Fruit fly (Drosophila melanogaster) whole organism, embryonic: ENCODE results near the gene CG10035.
A peak's percentile ranks its signal among the peaks of the same experiment; 100 is the strongest.

Source experiments
- Abd-B ChIP-seq: fragments of 200-800 bp; sonication (Bioruptor generic); optimal IDR thresholded peaks from 2 replicates; lab custom pipeline; 2018; ENCODE audit warnings: missing biosample characterization, mild to moderate bottlenecking, missing genetic modification characterization, moderate library complexity
- B-H1 ChIP-seq: fragments of 200-800 bp; sonication (Bioruptor generic); IDR thresholded peaks from 3 replicates; pipeline ENCODE4 v1.3.6; 2022; ENCODE audit warnings: missing biosample characterization, missing genetic modification characterization
- Blimp-1 ChIP-seq: fragments of 200-800 bp; sonication (Bioruptor generic); optimal IDR thresholded peaks from 3 replicates; lab custom pipeline; 2018; ENCODE audit warnings: missing biosample characterization, missing genetic modification characterization, mild to moderate bottlenecking, moderate library complexity, missing genetic modification reagents
- CG11398 ChIP-seq: fragments of 200-800 bp; sonication (Bioruptor generic); optimal IDR thresholded peaks from 2 replicates; lab custom pipeline; 2016; ENCODE audit warnings: missing biosample characterization, missing genetic modification characterization
- CG11723 ChIP-seq: fragments of 200-800 bp; sonication (Bioruptor generic); optimal IDR thresholded peaks from 2 replicates; lab custom pipeline; 2017; ENCODE audit warnings: missing biosample characterization, mild to moderate bottlenecking, missing genetic modification characterization
- CG14667 ChIP-seq: fragments of 200-800 bp; sonication (Bioruptor generic); IDR thresholded peaks from 2 replicates; pipeline ENCODE4 v1.3.6; 2022; ENCODE audit warnings: missing biosample characterization, missing genetic modification characterization
- CG14710 ChIP-seq: fragments of 200-800 bp; sonication (Bioruptor generic); optimal IDR thresholded peaks from 3 replicates; lab custom pipeline; 2019; ENCODE audit warnings: missing biosample characterization, mild to moderate bottlenecking, missing genetic modification characterization, moderate library complexity
- CG16815 ChIP-seq: fragments of 200-800 bp; sonication (Bioruptor generic); optimal IDR thresholded peaks from 3 replicates; lab custom pipeline; 2017; ENCODE audit warnings: missing biosample characterization, mild to moderate bottlenecking, missing genetic modification characterization
- CG31441 ChIP-seq: fragments of 200-800 bp; sonication (Bioruptor generic); IDR thresholded peaks from 2 replicates; pipeline ENCODE4 v1.3.6; 2022; ENCODE audit warnings: missing biosample characterization, missing genetic modification characterization
- CG3281 ChIP-seq: fragments of 200-800 bp; sonication (Bioruptor generic); optimal IDR thresholded peaks from 3 replicates; lab custom pipeline; 2017; ENCODE audit warnings: missing biosample characterization, mild to moderate bottlenecking, missing genetic modification characterization
- CG34224 ChIP-seq: fragments of 200-800 bp; sonication (Bioruptor generic); IDR thresholded peaks from 3 replicates; pipeline ENCODE4 v1.3.6; 2022; ENCODE audit warnings: missing biosample characterization, missing genetic modification characterization; ENCODE audit not compliant: partially characterized antibody
- CG4404 ChIP-seq: fragments of 200-800 bp; sonication (Bioruptor generic); IDR thresholded peaks from 2 replicates; pipeline ENCODE4 v1.3.6; 2022; ENCODE audit warnings: missing biosample characterization, missing genetic modification characterization
- CG6254 ChIP-seq: fragments of 200-800 bp; sonication (Bioruptor generic); optimal IDR thresholded peaks from 3 replicates; lab custom pipeline; 2017; ENCODE audit warnings: mild to moderate bottlenecking, missing biosample characterization, missing genetic modification reagents, missing genetic modification characterization
- CG6813 ChIP-seq: fragments of 200-800 bp; sonication (Bioruptor generic); optimal IDR thresholded peaks from 2 replicates; lab custom pipeline; 2017; ENCODE audit warnings: missing biosample characterization, missing genetic modification characterization, mild to moderate bottlenecking, moderate library complexity, missing genetic modification reagents
- CG7556 ChIP-seq: fragments of 200-800 bp; sonication (Bioruptor generic); optimal IDR thresholded peaks from 2 replicates; lab custom pipeline; 2017; ENCODE audit warnings: missing biosample characterization, mild to moderate bottlenecking, missing genetic modification characterization
- CG8924 ChIP-seq: fragments of 200-800 bp; optimal IDR thresholded peaks from 3 replicates; lab custom pipeline; 2019; ENCODE audit warnings: missing biosample characterization, mild to moderate bottlenecking, missing genetic modification characterization, moderate library complexity
- CG9932 ChIP-seq: fragments of 200-800 bp; sonication (Bioruptor generic); IDR thresholded peaks from 2 replicates; pipeline ENCODE4 v1.3.6; 2022; ENCODE audit warnings: missing biosample characterization, missing genetic modification characterization
- CoRest ChIP-seq: fragments of 200-800 bp; sonication (Bioruptor generic); optimal IDR thresholded peaks from 3 replicates; lab custom pipeline; 2018; ENCODE audit warnings: missing biosample characterization, mild to moderate bottlenecking, missing genetic modification characterization, moderate library complexity
- Dek ChIP-seq: fragments of 200-800 bp; sonication (Bioruptor generic); optimal IDR thresholded peaks from 3 replicates; lab custom pipeline; 2019; ENCODE audit warnings: missing biosample characterization, mild to moderate bottlenecking, missing genetic modification characterization, moderate library complexity
- Dfd ChIP-seq, 2 experiments: fragments of >200 bp; optimal IDR thresholded peaks; 2 replicates each; lab custom pipeline; 2017; ENCODE audit warnings: missing biosample characterization in 2 of 2, missing genetic modification characterization in 2 of 2
- Doc2 ChIP-seq: fragments of 200-800 bp; sonication (Bioruptor generic); IDR thresholded peaks from 2 replicates; pipeline ENCODE4 v1.3.6; 2022; ENCODE audit warnings: missing biosample characterization, missing genetic modification characterization
- Drgx ChIP-seq: fragments of 200-800 bp; sonication (Bioruptor generic); IDR thresholded peaks from 2 replicates; pipeline ENCODE4 v1.3.6; 2022; ENCODE audit warnings: missing biosample characterization, missing genetic modification characterization
- ERR ChIP-seq: fragments of 200-800 bp; sonication (Bioruptor generic); optimal IDR thresholded peaks from 2 replicates; lab custom pipeline; 2016; ENCODE audit warnings: missing biosample characterization, missing genetic modification characterization
- Fer2 ChIP-seq: fragments of 200-800 bp; sonication (Bioruptor generic); optimal IDR thresholded peaks from 2 replicates; lab custom pipeline; 2018; ENCODE audit warnings: missing biosample characterization, mild to moderate bottlenecking, missing genetic modification characterization, moderate library complexity
- H2.0 ChIP-seq: fragments of 200-800 bp; sonication (Bioruptor generic); IDR thresholded peaks from 2 replicates; pipeline ENCODE4 v1.3.6; 2022; ENCODE audit warnings: missing biosample characterization, missing genetic modification characterization
- HmgZ ChIP-seq: fragments of 200-800 bp; sonication (Bioruptor generic); optimal IDR thresholded peaks from 2 replicates; lab custom pipeline; 2018; ENCODE audit warnings: missing biosample characterization, mild to moderate bottlenecking, missing genetic modification characterization
- Hmx ChIP-seq: fragments of 200-800 bp; sonication (Bioruptor generic); optimal IDR thresholded peaks from 2 replicates; lab custom pipeline; 2016; ENCODE audit warnings: missing biosample characterization, missing genetic modification characterization
- Hsf ChIP-seq: fragments of 200-800 bp; sonication (Bioruptor generic); optimal IDR thresholded peaks from 3 replicates; lab custom pipeline; 2016; ENCODE audit warnings: missing biosample characterization, missing genetic modification characterization
- Jarid2 ChIP-seq: fragments of 200-800 bp; sonication (Bioruptor generic); optimal IDR thresholded peaks from 3 replicates; lab custom pipeline; 2017; ENCODE audit warnings: mild to moderate bottlenecking, missing biosample characterization, missing genetic modification reagents, missing genetic modification characterization
- Max ChIP-seq: fragments of 200-800 bp; sonication (Bioruptor generic); optimal IDR thresholded peaks from 2 replicates; lab custom pipeline; 2016; ENCODE audit warnings: missing biosample characterization, mild to moderate bottlenecking, missing genetic modification characterization
- Side ChIP-seq: fragments of 200-800 bp; sonication (Bioruptor generic); optimal IDR thresholded peaks from 2 replicates; lab custom pipeline; 2016; ENCODE audit warnings: missing biosample characterization, missing genetic modification characterization
- bigmax ChIP-seq: fragments of 200-800 bp; sonication (Bioruptor generic); optimal IDR thresholded peaks from 2 replicates; lab custom pipeline; 2018; ENCODE audit warnings: missing biosample characterization, mild to moderate bottlenecking, missing genetic modification characterization
- bowl ChIP-seq: fragments of 200-800 bp; sonication (Bioruptor generic); IDR thresholded peaks from 2 replicates; pipeline ENCODE4 v1.3.6; 2022; ENCODE audit warnings: missing biosample characterization, missing genetic modification characterization
- btn ChIP-seq: fragments of 200-800 bp; sonication (Bioruptor generic); optimal IDR thresholded peaks from 2 replicates; lab custom pipeline; 2016; ENCODE audit warnings: missing biosample characterization, missing genetic modification characterization
- da ChIP-seq: fragments of 200-800 bp; sonication (Bioruptor generic); optimal IDR thresholded peaks from 2 replicates; lab custom pipeline; 2016; ENCODE audit warnings: missing biosample characterization, missing genetic modification characterization
- dmrt99B ChIP-seq: fragments of 200-800 bp; sonication (Bioruptor generic); optimal IDR thresholded peaks from 2 replicates; lab custom pipeline; 2018; ENCODE audit warnings: missing biosample characterization, mild to moderate bottlenecking, missing genetic modification characterization, moderate library complexity
- dpn ChIP-seq, 2 experiments: fragments of 200-800 bp; sonication (Bioruptor generic); optimal IDR thresholded peaks; 3 replicates each; lab custom pipeline; 2016; ENCODE audit warnings: missing biosample characterization in 2 of 2, missing genetic modification characterization in 2 of 2
- gcm ChIP-seq: fragments of 200-800 bp; sonication (Bioruptor generic); optimal IDR thresholded peaks from 2 replicates; lab custom pipeline; 2019; ENCODE audit warnings: missing biosample characterization, mild to moderate bottlenecking, missing genetic modification characterization, moderate library complexity
- h ChIP-seq: fragments of >200 bp; optimal IDR thresholded peaks from 2 replicates; lab custom pipeline; 2017
- hbn ChIP-seq: fragments of 200-800 bp; sonication (Bioruptor generic); IDR thresholded peaks from 2 replicates; pipeline ENCODE4 v1.3.6; 2022; ENCODE audit warnings: missing biosample characterization, missing genetic modification characterization; ENCODE audit not compliant: partially characterized antibody
- inv ChIP-seq: fragments of 200-800 bp; sonication (Bioruptor generic); IDR thresholded peaks from 2 replicates; pipeline ENCODE4 v1.3.6; 2022; ENCODE audit warnings: missing biosample characterization, missing genetic modification characterization; ENCODE audit not compliant: partially characterized antibody
- klu ChIP-seq: fragments of 200-800 bp; sonication (Bioruptor generic); IDR thresholded peaks from 2 replicates; pipeline ENCODE4 v1.3.6; 2022; ENCODE audit warnings: missing biosample characterization, missing genetic modification characterization
- nom ChIP-seq: fragments of 200-800 bp; sonication (Bioruptor generic); optimal IDR thresholded peaks from 2 replicates; lab custom pipeline; 2017; ENCODE audit warnings: missing biosample characterization, missing genetic modification characterization, mild to moderate bottlenecking, moderate library complexity, missing genetic modification reagents
- oc ChIP-seq: fragments of 200-800 bp; sonication (Bioruptor generic); optimal IDR thresholded peaks from 2 replicates; lab custom pipeline; 2018; ENCODE audit warnings: missing biosample characterization, mild to moderate bottlenecking, missing genetic modification characterization, moderate library complexity
- pan ChIP-seq, 4 experiments: fragments of >200 bp in 3 of 4; fragments of 200-800 bp in 1 of 4; sonication (Bioruptor generic) in 1 of 4; optimal IDR thresholded peaks in 3 of 4; IDR thresholded peaks in 1 of 4; 2 replicates each; pipeline versions ENCODE4 v1.3.6 to Lab custom; 2017 to 2022; ENCODE audit warnings: missing biosample characterization in 2 of 4, missing genetic modification characterization in 2 of 4, mixed read lengths in 1 of 4
- pho ChIP-seq: fragments of 200-800 bp; sonication (Bioruptor generic); optimal IDR thresholded peaks from 2 replicates; lab custom pipeline; 2016; ENCODE audit warnings: missing biosample characterization, missing genetic modification characterization
- sisA ChIP-seq: fragments of 200-800 bp; sonication (Bioruptor generic); IDR thresholded peaks from 2 replicates; pipeline ENCODE4 v1.3.6; 2022; ENCODE audit warnings: missing biosample characterization, missing genetic modification characterization
- zen2 ChIP-seq: fragments of 200-800 bp; sonication (Bioruptor generic); IDR thresholded peaks from 3 replicates; pipeline ENCODE4 v1.3.6; 2022; ENCODE audit warnings: missing biosample characterization, missing genetic modification characterization; ENCODE audit not compliant: partially characterized antibody
- zf30C ChIP-seq: fragments of 200-800 bp; sonication (Bioruptor generic); optimal IDR thresholded peaks from 3 replicates; lab custom pipeline; 2018; ENCODE audit warnings: missing biosample characterization, mild to moderate bottlenecking, missing genetic modification characterization

The CG10035 gene

dm6 chr3R:12369135-12369792 lies 13.2 kb downstream of the CG10035 start, which contains the start of gene GstD1 (continued):
- TF ChIP-seq Side (GFP tag; lab: Kevin White, UChicago) (peak; percentile 2), zf30C (GFP tag; lab: Kevin White, UChicago) (no peak), zen2 (GFP tag; lab: Robert Waterston, UW) (peak; percentile 38; the same call in 1 of the 3 replicates), inv (peak; percentile 45; the same call in 1 of the 2 replicates), B-H1 (GFP tag; lab: Robert Waterston, UW) (no peak), btn (GFP tag; lab: Kevin White, UChicago) (no peak), CG8924 (tag; lab: Kevin White, UChicago) (peak; percentile 46), CG11398 (GFP tag; lab: Kevin White, UChicago) (no peak), CG6254 (GFP tag; lab: Kevin White, UChicago) (no peak), ERR (GFP tag; lab: Kevin White, UChicago) (peak; percentile 66), klu (GFP tag; lab: Robert Waterston, UW) (no peak), CG31441 (GFP tag; lab: Robert Waterston, UW) (no peak), oc (tag; lab: Kevin White, UChicago) (no peak), bowl (no peak), Abd-B (GFP tag; lab: Kevin White, UChicago) (peak; percentile 21), pan (optimal IDR thresholded peaks at IDR 0.05; lab: Kevin White, UChicago) (no peak), pan (GFP tag; optimal IDR thresholded peaks at IDR 0.05 in 1 of 2, IDR thresholded peaks at IDR 0.05 in 1 of 2) (peak in 1 of 2 experiments; percentile 36), Hsf (GFP tag; lab: Kevin White, UChicago) (no peak), nom (GFP tag; lab: Kevin White, UChicago) (peak; percentile 52), sisA (no peak), CoRest (peak; percentile 26), h (no peak), hbn (GFP tag; lab: Robert Waterston, UW) (no peak), pho (peak; percentile 19), Max (GFP tag; lab: Kevin White, UChicago) (peak; percentile 44), CG11723 (no peak), HmgZ (tag; lab: Kevin White, UChicago) (peak; percentile 56), CG14667 (GFP tag; lab: Robert Waterston, UW) (no peak), CG6813 (GFP tag; lab: Kevin White, UChicago) (no peak), Fer2 (tag; lab: Kevin White, UChicago) (no peak), da (GFP tag; lab: Kevin White, UChicago) (no peak), Hmx (GFP tag; lab: Kevin White, UChicago) (no peak), Doc2 (GFP tag; lab: Robert Waterston, UW) (no peak), CG3281 (GFP tag; lab: Kevin White, UChicago) (peak; percentile 58), CG9932 (GFP tag; lab: Robert Waterston, UW) (peak; percentile 51), Dfd (GFP tag; optimal IDR thresholded peaks at IDR 0.05; lab: Kevin White, UChicago) (no peak), CG4404 (GFP tag; lab: Robert Waterston, UW) (no peak), CG7556 (peak; percentile 53), CG34224 (GFP tag; lab: Robert Waterston, UW) (peak; percentile 54; the same call in 2 of the 3 replicates), dmrt99B (tag; lab: Kevin White, UChicago) (peak; percentile 55), H2.0 (0 out of 2 replicates have a peak, but pooled peaks have one; percentile 4), dpn (GFP tag; optimal IDR thresholded peaks at IDR 0.05; lab: Kevin White, UChicago) (no peak), bigmax (GFP tag; lab: Kevin White, UChicago) (no peak), Jarid2 (GFP tag; lab: Kevin White, UChicago) (peak; percentile 90), Dek (peak; percentile 33), CG16815 (GFP tag; lab: Kevin White, UChicago) (no peak), CG14710 (tag; lab: Kevin White, UChicago) (no peak), Drgx (GFP tag; lab: Robert Waterston, UW) (peak; percentile 78), gcm (GFP tag; lab: Kevin White, UChicago) (peak; percentile 33), Blimp-1 (GFP tag; lab: Kevin White, UChicago) (peak; percentile 23)
